Fruit fly (Drosophila melanogaster) Kc167 (cell line): ENCODE results near the gene Vm26Ac.

Experiments used
- Myc ChIP-seq: fragments of >200 bp; optimal IDR thresholded peaks from 2 replicates; lab custom pipeline; 2017; ENCODE audit warnings: missing external identifiers
- Sin3A ChIP-seq: fragments of >200 bp; optimal IDR thresholded peaks from 2 replicates; lab custom pipeline; 2018; ENCODE audit warnings: missing external identifiers
- h ChIP-seq: fragments of >200 bp; optimal IDR thresholded peaks from 3 replicates; lab custom pipeline; 2018; ENCODE audit warnings: missing external identifiers
- insv ChIP-seq: fragments of >200 bp; optimal IDR thresholded peaks from 3 replicates; lab custom pipeline; 2018; ENCODE audit warnings: missing external identifiers
- psq ChIP-seq: fragments of >200 bp; optimal IDR thresholded peaks from 2 replicates; lab custom pipeline; 2017; ENCODE audit warnings: missing external identifiers
- ttk ChIP-seq: sonication (Bioruptor generic); optimal IDR thresholded peaks from 2 replicates; lab custom pipeline; 2017; ENCODE audit warnings: missing external identifiers

Gene Vm26Ac

DNA sequence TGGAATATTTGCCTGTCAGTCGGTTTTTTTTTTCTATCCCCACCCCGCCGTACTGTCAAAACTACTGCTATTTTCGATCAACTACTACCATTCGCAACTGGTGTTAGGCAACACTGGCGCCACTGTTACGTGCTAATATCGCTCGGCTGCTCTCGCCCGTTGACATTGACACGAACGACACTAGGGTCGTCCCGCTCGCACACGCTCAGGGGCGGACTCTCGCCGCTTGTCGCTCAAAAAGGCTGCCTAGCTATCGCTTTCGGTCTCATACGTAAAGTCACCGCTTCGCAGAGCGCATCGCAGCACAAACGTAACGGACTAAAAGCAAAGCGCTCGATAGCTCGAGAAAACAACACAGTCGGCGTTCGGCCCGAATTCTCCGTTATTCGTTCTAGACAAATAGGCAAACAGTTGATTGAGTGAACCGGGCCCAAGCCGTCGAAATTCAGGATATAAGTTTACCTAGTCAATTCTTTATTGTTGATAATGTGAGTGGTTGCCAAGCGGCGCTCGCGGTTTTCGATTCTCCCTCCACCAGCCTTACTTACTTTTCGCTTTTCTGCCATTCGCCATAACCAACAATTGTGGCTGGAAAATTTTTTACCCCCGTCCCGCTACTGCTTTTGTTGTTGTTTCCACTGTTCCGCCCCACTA lies 24.0 kb upstream of the Vm26Ac start:
- TF ChIP-seq psq (lab: Kevin White, UChicago), result no peak
- no peak for TF ChIP-seq Sin3A (lab: Kevin White, UChicago)
- TF ChIP-seq ttk (lab: Kevin White, UChicago), result no peak
- no peak for TF ChIP-seq h (lab: Kevin White, UChicago)

- no peak for TF ChIP-seq h (lab: Kevin White, UChicago)
- no peak for TF ChIP-seq insv (lab: Kevin White, UChicago)
- no peak for TF ChIP-seq ttk (lab: Kevin White, UChicago)
- no peak for TF ChIP-seq psq (lab: Kevin White, UChicago)
- no peak for TF ChIP-seq Myc (lab: Kevin White, UChicago)
These were observed 23.3 kb upstream of the Vm26Ac start, which contains the start of gene eIF4A for dm6 chr2L:5981433-5982333. TSS of gene eIF4A (plus strand) at chr2L:5981764.

- TF ChIP-seq h (lab: Kevin White, UChicago) (no peak), Sin3A (lab: Kevin White, UChicago) (no peak), ttk (lab: Kevin White, UChicago) (no peak), Myc (lab: Kevin White, UChicago) (no peak), psq (lab: Kevin White, UChicago) (no peak), insv (lab: Kevin White, UChicago) (no peak)
These were observed 22.5 kb upstream of the Vm26Ac start, which contains the start of gene chic for dm6 chr2L:5980862-5981432. TSS of gene chic (minus strand) at chr2L:5981018.

dm6 chr2L:5979957-5980861 lies 21.8 kb upstream of the Vm26Ac start:
- TF ChIP-seq Myc (lab: Kevin White, UChicago), result no peak
- no peak for TF ChIP-seq psq (lab: Kevin White, UChicago)
- no peak for TF ChIP-seq h (lab: Kevin White, UChicago)
- no peak for TF ChIP-seq insv (lab: Kevin White, UChicago)
- no peak for TF ChIP-seq ttk (lab: Kevin White, UChicago)
- TF ChIP-seq Sin3A (lab: Kevin White, UChicago), result no peak

DNA sequence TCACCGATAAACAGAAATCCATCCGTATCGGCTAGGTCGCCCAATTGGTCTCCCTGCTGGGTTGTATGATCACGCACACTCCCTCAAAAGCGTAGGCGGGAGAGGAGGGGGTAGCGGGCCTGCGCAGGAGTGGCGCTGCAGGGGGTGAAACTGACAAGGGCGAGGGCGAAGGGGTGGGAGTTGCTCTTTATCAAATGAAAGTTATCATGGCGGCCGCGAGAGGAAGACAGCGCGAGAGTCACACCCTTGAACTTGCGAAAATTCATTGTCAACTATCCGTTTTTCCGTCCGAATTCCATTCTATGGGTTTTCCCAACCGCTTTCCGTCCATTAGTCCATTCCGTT lies 20.6 kb upstream of the Vm26Ac start:
- TF ChIP-seq psq (lab: Kevin White, UChicago) (no peak), Sin3A (lab: Kevin White, UChicago) (no peak), insv (lab: Kevin White, UChicago) (no peak), Myc (lab: Kevin White, UChicago) (no peak), ttk (lab: Kevin White, UChicago) (no peak), h (lab: Kevin White, UChicago) (no peak)

dm6 chr2L:5978333-5979054 lies 20.1 kb upstream of the Vm26Ac start:
- no peak for TF ChIP-seq ttk (lab: Kevin White, UChicago)
- no peak for TF ChIP-seq psq (lab: Kevin White, UChicago)
- no peak for TF ChIP-seq h (lab: Kevin White, UChicago)
- TF ChIP-seq Sin3A (lab: Kevin White, UChicago), result no peak
- TF ChIP-seq insv (lab: Kevin White, UChicago), result no peak
- no peak for TF ChIP-seq Myc (lab: Kevin White, UChicago)

- TF ChIP-seq Sin3A (lab: Kevin White, UChicago) (no peak), Myc (lab: Kevin White, UChicago) (no peak), h (lab: Kevin White, UChicago) (no peak), ttk (lab: Kevin White, UChicago) (no peak), insv (lab: Kevin White, UChicago) (no peak), psq (lab: Kevin White, UChicago) (no peak)
These were observed 19.3 kb upstream of the Vm26Ac start for dm6 chr2L:5977729-5978078.

DNA sequence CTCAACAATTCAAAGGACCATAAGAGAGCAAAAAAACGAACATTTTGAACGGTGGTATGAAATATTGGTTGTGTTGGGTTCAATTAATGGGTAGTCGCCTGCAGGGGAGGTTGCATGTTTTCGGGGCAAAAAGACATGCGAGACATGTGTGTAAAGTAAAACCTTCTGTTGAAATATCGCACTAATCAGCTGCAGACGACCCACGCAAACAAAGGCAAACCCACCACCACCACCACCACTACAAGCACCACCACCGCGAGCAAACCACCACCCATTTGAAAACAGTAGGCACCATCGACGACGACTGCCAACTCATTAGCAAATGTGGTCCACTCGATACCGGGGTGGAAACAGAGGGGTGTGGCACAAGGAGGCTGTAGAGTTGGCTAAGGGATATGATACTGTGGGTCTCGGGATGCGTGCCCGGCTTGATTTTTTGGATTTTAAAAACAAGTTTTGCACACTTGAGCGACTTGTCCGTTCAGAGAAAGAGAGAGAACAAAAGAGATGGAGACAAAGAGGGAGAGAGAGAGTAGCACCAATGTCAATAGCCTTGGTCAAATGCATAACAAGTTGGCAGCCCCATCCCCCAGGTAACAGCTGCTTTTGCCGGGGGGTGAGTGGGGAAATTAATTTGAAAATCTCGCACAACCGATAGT lies 18.8 kb upstream of the Vm26Ac start:
- TF ChIP-seq psq (lab: Kevin White, UChicago), result no peak
- TF ChIP-seq h (lab: Kevin White, UChicago), result no peak
- no peak for TF ChIP-seq ttk (lab: Kevin White, UChicago)
- no peak for TF ChIP-seq Myc (lab: Kevin White, UChicago)
- TF ChIP-seq insv (lab: Kevin White, UChicago), result no peak
- no peak for TF ChIP-seq Sin3A (lab: Kevin White, UChicago)

dm6 chr2L:5975601-5976000 lies 17.2 kb upstream of the Vm26Ac start:
- no peak for TF ChIP-seq h (lab: Kevin White, UChicago)
